Worm (Caenorhabditis elegans): ENCODE measurements around the gene nhr-155.

nhr-155 gene

ce11 chrV:587818-588217 lies 48.6 kb downstream of the nhr-155 start, which contains the start of gene K06H6.1:
TSS of gene K06H6.1 (plus strand) at chrV:588118.
- TF ChIP-seq alr-1 (tag; optimal IDR thresholded peaks at IDR 0.05) (no peak), R02D3.7 (tag; optimal IDR thresholded peaks at IDR 0.05) (no peak), ztf-11 (tag; optimal IDR thresholded peaks at IDR 0.05) (no peak), elt-1 (tag; optimal IDR thresholded peaks at IDR 0.05) (no peak), nhr-6 (tag; optimal IDR thresholded peaks at IDR 0.05) (no peak), blmp-1 (tag; optimal IDR thresholded peaks at IDR 0.05; ENCODE audit: insufficient read depth) (no peak), ztf-4 (tag; optimal IDR thresholded peaks at IDR 0.05) (no peak), F13H6.1 (tag; optimal IDR thresholded peaks at IDR 0.05) (no peak), elt-3 (tag; optimal IDR thresholded peaks at IDR 0.05) (no peak), aly-2 (tag; optimal IDR thresholded peaks at IDR 0.05) (no peak), fos-1 (tag; optimal IDR thresholded peaks at IDR 0.05) (no peak), nhr-10 (tag; optimal IDR thresholded peaks at IDR 0.05) (no peak), nhr-237 (tag; optimal IDR thresholded peaks at IDR 0.05) (no peak), unc-39 (tag; optimal IDR thresholded peaks at IDR 0.05) (no peak), nhr-21 (tag; optimal IDR thresholded peaks at IDR 0.05) (no peak), sma-3 (GFP tag; optimal IDR thresholded peaks at IDR 0.05) (no peak), crh-2 (tag; optimal IDR thresholded peaks at IDR 0.05) (no peak), nhr-25 (tag; optimal IDR thresholded peaks at IDR 0.05) (no peak)

- TF ChIP-seq ZK546.5 (tag; optimal IDR thresholded peaks at IDR 0.05), result no peak
- no peak for TF ChIP-seq peb-1 (tag; optimal IDR thresholded peaks at IDR 0.05)
- TF ChIP-seq sma-9 (GFP tag; optimal IDR thresholded peaks at IDR 0.05), result no peak
- no peak for TF ChIP-seq sma-9 (tag; optimal IDR thresholded peaks at IDR 0.05)
- no peak for TF ChIP-seq lin-13 (GFP tag; optimal IDR thresholded peaks at IDR 0.05)
- TF ChIP-seq C34F6.9 (tag; optimal IDR thresholded peaks at IDR 0.05), result no peak
- TF ChIP-seq fos-1 (tag; optimal IDR thresholded peaks at IDR 0.05), result no peak
- no peak for TF ChIP-seq nhr-77 (tag; optimal IDR thresholded peaks at IDR 0.05)
- no peak for TF ChIP-seq nhr-25 (tag; optimal IDR thresholded peaks at IDR 0.05)
Measured at ce11 chrV:590182-590581, 50.9 kb downstream of the nhr-155 start, which contains the start of gene ZK488.6. TSS of gene ZK488.6 (plus strand) at chrV:590482.
